Fruit fly (Drosophila melanogaster): ENCODE measurements around the gene CG10479.

dm6 chr3L:5941086-5941485 is 34.7 kb downstream of the CG10479 start:
- TF ChIP-seq Hr38 (GFP tag; optimal IDR thresholded peaks at IDR 0.05) (no peak), CG34406 (GFP tag; optimal IDR thresholded peaks at IDR 0.05) (no peak), CG9139 (GFP tag; optimal IDR thresholded peaks at IDR 0.05) (no peak), CG6163 (GFP tag; IDR thresholded peaks at IDR 0.05) (peak; percentile 74), fd85E (GFP tag; optimal IDR thresholded peaks at IDR 0.05) (no peak), CG6792 (GFP tag; optimal IDR thresholded peaks at IDR 0.05) (peak; percentile 27), OdsH (GFP tag; optimal IDR thresholded peaks at IDR 0.05) (peak; percentile 31), CG31627 (GFP tag; optimal IDR thresholded peaks at IDR 0.05) (no peak), CG11294 (GFP tag; IDR thresholded peaks at IDR 0.05) (peak; percentile 17; the same call in 1 of the 2 replicates), dsx (GFP tag; optimal IDR thresholded peaks at IDR 0.05; ENCODE audit: poor library complexity, severe bottlenecking) (no peak), svp (GFP tag) (peak; percentile 62)
